Worm (Caenorhabditis elegans): Measurements from ENCODE around the gene idpp-4.
A peak's percentile ranks its signal among the peaks of the same experiment; 100 is the strongest.

idpp-4 gene

DNA sequence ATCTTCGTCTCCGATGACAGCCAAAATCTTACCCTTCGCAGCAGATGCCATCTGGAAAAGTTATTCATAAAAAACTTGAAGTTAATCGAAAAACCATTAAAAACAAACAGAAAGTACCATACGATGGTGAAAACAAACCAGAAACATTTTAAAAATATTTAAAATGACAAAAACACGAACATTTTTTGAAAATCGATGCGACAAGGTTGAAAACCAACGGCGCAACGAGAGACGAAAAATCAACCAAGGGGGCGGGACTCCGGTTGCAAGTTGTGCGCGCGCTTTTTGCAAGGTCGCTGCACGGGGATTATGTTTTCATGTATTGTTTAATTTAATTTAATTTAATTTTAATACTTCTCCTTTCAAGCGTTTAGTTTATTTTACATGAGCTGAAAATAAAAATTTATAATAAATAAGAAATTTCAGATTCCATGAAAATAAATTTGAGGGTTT lies 17.6 kb upstream of the idpp-4 start, which contains the start of gene vha-9 (continued):
- TF ChIP-seq alr-1 (tag; optimal IDR thresholded peaks at IDR 0.05) (no peak), dmd-4 (tag; optimal IDR thresholded peaks at IDR 0.05) (no peak), sma-9 (GFP tag; optimal IDR thresholded peaks at IDR 0.05) (peak; percentile 80), sma-9 (tag; optimal IDR thresholded peaks at IDR 0.05) (no peak), nhr-129 (tag; optimal IDR thresholded peaks at IDR 0.05) (peak; percentile 40), ceh-16 (tag; optimal IDR thresholded peaks at IDR 0.05) (no peak), skn-1 (tag; optimal IDR thresholded peaks at IDR 0.05) (peak; percentile 51), unc-62 (GFP tag; optimal IDR thresholded peaks at IDR 0.05) (no peak), nhr-77 (tag; optimal IDR thresholded peaks at IDR 0.05) (no peak)

ce11 chrII:10308726-10309125 lies 12.5 kb upstream of the idpp-4 start, which contains the start of gene gcy-4:
Gene gcy-4 (minus strand): TSS chrII:10308826.
- no peak for TF ChIP-seq aly-2 (tag; optimal IDR thresholded peaks at IDR 0.05)
- TF ChIP-seq nhr-6 (tag; optimal IDR thresholded peaks at IDR 0.05), result no peak

- TF ChIP-seq sma-3 (GFP tag; optimal IDR thresholded peaks at IDR 0.05) (no peak), elt-3 (tag; optimal IDR thresholded peaks at IDR 0.05) (no peak), R02D3.7 (tag; optimal IDR thresholded peaks at IDR 0.05) (no peak), ceh-16 (tag; optimal IDR thresholded peaks at IDR 0.05) (no peak), ama-1 (optimal IDR thresholded peaks at IDR 0.05) (no peak), elt-1 (tag; optimal IDR thresholded peaks at IDR 0.05) (no peak), ceh-82 (tag; optimal IDR thresholded peaks at IDR 0.05) (no peak), lin-11 (tag; optimal IDR thresholded peaks at IDR 0.05) (no peak), ztf-1 (GFP tag; conservative IDR thresholded peaks at IDR 0.05) (no peak), zag-1 (tag; optimal IDR thresholded peaks at IDR 0.05) (no peak), Y55F3AM.14 (GFP tag; optimal IDR thresholded peaks at IDR 0.05) (no peak), sma-9 (GFP tag; optimal IDR thresholded peaks at IDR 0.05) (no peak), sma-9 (tag; optimal IDR thresholded peaks at IDR 0.05) (no peak), C34F6.9 (tag; optimal IDR thresholded peaks at IDR 0.05) (no peak), ztf-11 (tag; optimal IDR thresholded peaks at IDR 0.05) (no peak), lin-13 (GFP tag; optimal IDR thresholded peaks at IDR 0.05) (no peak), unc-55 (GFP tag; optimal IDR thresholded peaks at IDR 0.05) (no peak)
These were observed 11.9 kb upstream of the idpp-4 start, which contains the start of gene ZK970.8 for ce11 chrII:10309337-10309736. Gene ZK970.8 (plus strand): TSS chrII:10309637.

DNA sequence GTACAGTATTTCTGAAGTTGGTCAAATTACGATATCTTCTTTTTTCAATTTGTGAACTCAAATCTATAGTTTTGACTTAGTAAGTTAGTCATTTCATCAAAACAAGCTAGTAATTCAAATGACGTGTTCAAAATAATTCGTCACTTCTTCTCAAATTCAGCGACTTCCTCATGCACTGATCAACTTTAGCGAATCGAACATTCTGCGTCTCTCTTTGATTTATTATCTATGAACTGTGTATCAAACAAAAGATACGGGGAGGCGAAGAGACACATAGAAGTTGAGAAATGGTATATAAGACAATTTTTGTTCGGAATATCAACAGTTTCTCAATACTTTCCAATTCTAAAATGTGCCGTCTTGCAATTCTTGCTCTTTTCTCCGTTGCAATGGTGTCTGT lies 9.3 kb upstream of the idpp-4 start, which contains the start of gene srlf-34:
srlf-34 (plus strand) TSS at position 321 of the 400 bp plus-strand sequence.
- TF ChIP-seq mdl-1 (tag; optimal IDR thresholded peaks at IDR 0.05), result no peak
- no peak for TF ChIP-seq unc-39 (tag; optimal IDR thresholded peaks at IDR 0.05)
- no peak for TF ChIP-seq unc-62 (GFP tag; optimal IDR thresholded peaks at IDR 0.05)
- peak; percentile 84 for TF ChIP-seq sma-3 (GFP tag; optimal IDR thresholded peaks at IDR 0.05)
- TF ChIP-seq egl-27 (tag; optimal IDR thresholded peaks at IDR 0.05), result peak; percentile 6
- TF ChIP-seq lsy-2 (tag; optimal IDR thresholded peaks at IDR 0.05), result no peak

ce11 chrII:10315252-10315651 lies 6.0 kb upstream of the idpp-4 start, which contains the start of gene idpp-8:
Gene idpp-8 (plus strand): TSS chrII:10315552.
- TF ChIP-seq nhr-21 (tag; optimal IDR thresholded peaks at IDR 0.05) (no peak), fos-1 (tag; optimal IDR thresholded peaks at IDR 0.05) (no peak), aly-2 (tag; optimal IDR thresholded peaks at IDR 0.05) (no peak), peb-1 (tag; optimal IDR thresholded peaks at IDR 0.05) (no peak), nhr-6 (tag; optimal IDR thresholded peaks at IDR 0.05) (no peak), sma-3 (GFP tag; optimal IDR thresholded peaks at IDR 0.05) (no peak), R02D3.7 (tag; optimal IDR thresholded peaks at IDR 0.05) (no peak), alr-1 (tag; optimal IDR thresholded peaks at IDR 0.05) (no peak), ztf-1 (GFP tag; conservative IDR thresholded peaks at IDR 0.05) (no peak), snpc-4 (tag; optimal IDR thresholded peaks at IDR 0.05) (no peak), unc-55 (GFP tag; optimal IDR thresholded peaks at IDR 0.05) (no peak), F13H6.1 (tag; optimal IDR thresholded peaks at IDR 0.05) (no peak), sem-4 (tag; optimal IDR thresholded peaks at IDR 0.05) (no peak), nhr-129 (tag; optimal IDR thresholded peaks at IDR 0.05) (no peak), ztf-11 (tag; optimal IDR thresholded peaks at IDR 0.05) (no peak), blmp-1 (tag; optimal IDR thresholded peaks at IDR 0.05; ENCODE audit: insufficient read depth) (no peak), ama-1 (optimal IDR thresholded peaks at IDR 0.05) (no peak)
